Worm (Caenorhabditis elegans): Measurements from ENCODE around the gene sgn-1.
A peak's percentile ranks its signal among the peaks of the same experiment; 100 is the strongest.

Gene sgn-1

ce11 chrII:8796391-8796790, 12.9 kb upstream of the sgn-1 start (continued):
- no peak for TF ChIP-seq aly-2 (tag; optimal IDR thresholded peaks at IDR 0.05)
- TF ChIP-seq ctbp-1 (GFP tag; IDR thresholded peaks at IDR 0.05) = no peak
- peak; percentile 67 for TF ChIP-seq hlh-30 (tag; optimal IDR thresholded peaks at IDR 0.05; ENCODE audit: insufficient read depth)
- peak in 1 of 2 experiments; percentile 49 for TF ChIP-seq daf-16 (GFP tag; optimal IDR thresholded peaks at IDR 0.05)
- TF ChIP-seq daf-16 (tag; optimal IDR thresholded peaks at IDR 0.05) = no peak
- no peak for TF ChIP-seq fos-1 (tag; optimal IDR thresholded peaks at IDR 0.05)
- no peak for TF ChIP-seq mes-2 (tag; optimal IDR thresholded peaks at IDR 0.05; ENCODE audit: poor library complexity, severe bottlenecking)
- TF ChIP-seq Y75B8A.6 (GFP tag; IDR thresholded peaks at IDR 0.05) = no peak
- TF ChIP-seq dmd-8 (GFP tag; IDR thresholded peaks at IDR 0.05) = 0 out of 2 replicates have a peak, but pooled peaks have one; percentile 55
- TF ChIP-seq ceh-82 (tag; optimal IDR thresholded peaks at IDR 0.05) = no peak
- no peak for TF ChIP-seq madf-9 (GFP tag; conservative IDR thresholded peaks at IDR 0.05)
- peak; percentile 54 for TF ChIP-seq nhr-48 (tag; optimal IDR thresholded peaks at IDR 0.05)
- TF ChIP-seq zag-1 (tag; optimal IDR thresholded peaks at IDR 0.05) = no peak
- peak; percentile 76 for TF ChIP-seq dmd-6 (GFP tag; IDR thresholded peaks at IDR 0.05)
- TF ChIP-seq nhr-11 (tag; optimal IDR thresholded peaks at IDR 0.05) = peak; percentile 63
- peak; percentile 57 for TF ChIP-seq hlh-11 (tag; optimal IDR thresholded peaks at IDR 0.05)
- TF ChIP-seq nhr-41 (GFP tag; IDR thresholded peaks at IDR 0.05) = no peak
- TF ChIP-seq mxl-3 (GFP tag; optimal IDR thresholded peaks at IDR 0.05) = no peak
- TF ChIP-seq pqm-1 (tag; optimal IDR thresholded peaks at IDR 0.05) = no peak
- TF ChIP-seq nhr-77 (tag; optimal IDR thresholded peaks at IDR 0.05) = no peak
- TF ChIP-seq dpl-1 (GFP tag; optimal IDR thresholded peaks at IDR 0.05) = no peak
- no peak for TF ChIP-seq R02D3.7 (tag; optimal IDR thresholded peaks at IDR 0.05)
- TF ChIP-seq dve-1 (tag; optimal IDR thresholded peaks at IDR 0.05; ENCODE audit: insufficient read depth) = no peak
- TF ChIP-seq ZK337.2 (GFP tag; IDR thresholded peaks at IDR 0.05) = 0 out of 2 replicates have a peak, but pooled peaks have one; percentile 35
- no peak for TF ChIP-seq lin-39 (tag; optimal IDR thresholded peaks at IDR 0.05)
- TF ChIP-seq nhr-28 (tag; optimal IDR thresholded peaks at IDR 0.05) = no peak
- TF ChIP-seq ceh-44 (GFP tag; IDR thresholded peaks at IDR 0.05) = no peak
- TF ChIP-seq ces-1 (GFP tag; optimal IDR thresholded peaks at IDR 0.05) = peak; percentile 25
- no peak for TF ChIP-seq mxl-2 (GFP tag; conservative IDR thresholded peaks at IDR 0.05)
- TF ChIP-seq ztf-11 (tag; optimal IDR thresholded peaks at IDR 0.05) = no peak
- no peak for TF ChIP-seq unc-130 (GFP tag; optimal IDR thresholded peaks at IDR 0.05)
- peak; percentile 57; the same call in 1 of the 2 replicates for TF ChIP-seq set-16 (GFP tag; IDR thresholded peaks at IDR 0.05)
- TF ChIP-seq lir-3 (tag; optimal IDR thresholded peaks at IDR 0.05) = no peak
- TF ChIP-seq lin-1 (GFP tag; IDR thresholded peaks at IDR 0.05) = no peak
- TF ChIP-seq mdt-29 (GFP tag; IDR thresholded peaks at IDR 0.05) = no peak
- no peak for TF ChIP-seq cey-2 (tag; optimal IDR thresholded peaks at IDR 0.05; ENCODE audit: borderline replicate concordance, insufficient read depth)
- no peak for TF ChIP-seq F26F4.8 (GFP tag; conservative IDR thresholded peaks at IDR 0.05)
- TF ChIP-seq skn-1 (tag; optimal IDR thresholded peaks at IDR 0.05) = no peak
- peak in 1 of 2 experiments; percentile 88 for TF ChIP-seq unc-62 (GFP tag; optimal IDR thresholded peaks at IDR 0.05 in 1 of 2)
- no peak for TF ChIP-seq unc-62 (tag; optimal IDR thresholded peaks at IDR 0.05)
- TF ChIP-seq F37D6.2 (tag; optimal IDR thresholded peaks at IDR 0.05) = peak; percentile 59
- TF ChIP-seq Y5F2A.4 (GFP tag; optimal IDR thresholded peaks at IDR 0.05) = no peak
- no peak for TF ChIP-seq lin-38 (GFP tag; IDR thresholded peaks at IDR 0.05)
- no peak for TF ChIP-seq madf-5 (GFP tag; IDR thresholded peaks at IDR 0.05)
- TF ChIP-seq arid-1 (GFP tag; conservative IDR thresholded peaks at IDR 0.05) = no peak
- TF ChIP-seq ceh-62 (tag; optimal IDR thresholded peaks at IDR 0.05) = no peak
- TF ChIP-seq dmd-9 (GFP tag; IDR thresholded peaks at IDR 0.05) = no peak
- no peak for TF ChIP-seq lin-29 (GFP tag; IDR thresholded peaks at IDR 0.05)
- no peak for TF ChIP-seq nhr-42 (GFP tag; IDR thresholded peaks at IDR 0.05)
- TF ChIP-seq zip-11 (GFP tag; IDR thresholded peaks at IDR 0.05) = no peak
- no peak for TF ChIP-seq duxl-1 (tag; optimal IDR thresholded peaks at IDR 0.05; ENCODE audit: poor library complexity)
- 0 out of 2 replicates have a peak, but pooled peaks have one; percentile 30 for TF ChIP-seq tra-1 (GFP tag; IDR thresholded peaks at IDR 0.05)
